Worm (Caenorhabditis elegans) whole organism, L3 larva: Measurements from ENCODE around the gene alh-8.

ENCODE experiments used
- ama-1 ChIP-seq: fragments of 150-350 bp; optimal IDR thresholded peaks from 2 replicates; lab custom pipeline; 2018
- lin-15B ChIP-seq: fragments of 150-350 bp; optimal IDR thresholded peaks from 2 replicates; lab custom pipeline; 2014; ENCODE audit warnings: missing biosample characterization, missing genetic modification characterization
- unc-39 ChIP-seq: sonication (generic microtip); optimal IDR thresholded peaks from 4 replicates; lab custom pipeline; 2017; ENCODE audit warnings: missing biosample characterization, missing genetic modification characterization

- no peak for TF ChIP-seq lin-15B (tag; lab: Kevin White, UChicago)
- TF ChIP-seq ama-1 (lab: Kevin White, UChicago) = no peak
- no peak for TF ChIP-seq unc-39 (tag; lab: Kevin White, UChicago)
Measured at ce11 chrII:11688011-11688410, 40.8 kb upstream of the alh-8 start.
